Worm (Caenorhabditis elegans): ENCODE results near the gene ham-3.

ce11 chrIII:10085574-10085973 is 35.0 kb upstream of the ham-3 start:
- TF ChIP-seq lin-39 (tag; optimal IDR thresholded peaks at IDR 0.05): no peak
- no peak for TF ChIP-seq ceh-16 (tag; optimal IDR thresholded peaks at IDR 0.05)

Measured in whole organism, L2 larva.